Fruit fly (Drosophila melanogaster) ovary, adult (tissue): ENCODE data around the gene Kmn2.

Experiments used
- CG17801 ChIP-seq: fragments of 200-800 bp; optimal IDR thresholded peaks from 2 replicates; lab custom pipeline; 2019; ENCODE audit warnings: missing biosample characterization, mild to moderate bottlenecking, missing genetic modification characterization, moderate library complexity; ENCODE audit not compliant: partially characterized antibody

Gene Kmn2

DNA sequence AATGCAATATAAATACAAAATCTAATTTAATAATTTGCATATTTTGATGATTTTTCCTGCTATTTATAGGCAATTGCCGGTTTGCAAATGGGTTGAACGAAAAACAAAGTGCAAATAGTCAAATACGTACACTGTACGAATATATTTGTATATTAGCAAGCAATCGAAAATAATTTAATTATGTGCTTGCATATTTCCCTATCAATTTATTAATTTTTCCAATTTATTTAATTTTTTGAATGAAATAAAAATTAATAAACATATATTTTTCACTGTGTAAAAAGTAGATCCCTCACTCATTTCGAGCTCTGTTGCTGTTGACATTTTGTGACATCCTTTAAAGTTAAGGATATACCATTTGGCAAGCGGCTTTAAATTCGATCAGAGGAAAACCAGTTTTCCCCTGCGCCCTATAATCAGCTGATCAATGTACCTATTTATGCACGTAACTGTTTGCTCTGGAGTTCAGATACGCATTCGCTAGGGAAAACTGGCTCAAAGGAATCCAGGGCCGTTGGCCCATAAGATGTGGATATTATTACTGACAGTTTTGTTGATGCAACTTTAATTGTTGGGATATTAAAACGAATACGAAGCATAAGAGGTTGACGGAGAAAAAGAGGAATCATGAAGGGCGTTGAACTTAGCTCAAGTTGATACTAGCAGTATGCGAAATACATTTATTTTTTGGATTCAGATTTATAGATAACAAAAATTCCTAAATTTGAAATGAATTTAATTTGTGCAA lies 47.9 kb downstream of the Kmn2 start:
- TF ChIP-seq CG17801 (GFP tag; lab: Kevin White, UChicago), result no peak
